Fruit fly (Drosophila melanogaster) whole organism, pupa: ENCODE results near the gene Polr2G.

Experiments used
- CG12605 ChIP-seq: fragments of 200-800 bp; sonication (Bioruptor generic); IDR thresholded peaks from 2 replicates; pipeline ENCODE4 v1.3.6; 2022; ENCODE audit warnings: missing biosample characterization, missing genetic modification characterization
- CG13204 ChIP-seq: fragments of 200-800 bp; sonication (Bioruptor generic); optimal IDR thresholded peaks from 2 replicates; lab custom pipeline; 2018; ENCODE audit warnings: missing biosample characterization, mild to moderate bottlenecking, missing genetic modification characterization, moderate library complexity
- CG14655 ChIP-seq: fragments of 200-800 bp; sonication (Bioruptor generic); optimal IDR thresholded peaks from 3 replicates; lab custom pipeline; 2017; ENCODE audit warnings: mild to moderate bottlenecking, missing biosample characterization, missing genetic modification reagents, missing genetic modification characterization
- CG15710 ChIP-seq: fragments of 200-800 bp; sonication (Bioruptor generic); optimal IDR thresholded peaks from 2 replicates; lab custom pipeline; 2018; ENCODE audit warnings: missing biosample characterization, mild to moderate bottlenecking, missing genetic modification characterization, moderate library complexity
- CG32121 ChIP-seq: fragments of 200-800 bp; sonication (Bioruptor generic); IDR thresholded peaks from 2 replicates; pipeline ENCODE4 v1.3.6; 2022; ENCODE audit warnings: missing biosample characterization, missing genetic modification characterization
- CG34367 ChIP-seq: fragments of 200-800 bp; sonication (Bioruptor generic); optimal IDR thresholded peaks from 2 replicates; lab custom pipeline; 2018; ENCODE audit warnings: missing biosample characterization, mild to moderate bottlenecking, missing genetic modification characterization
- D1 ChIP-seq: fragments of 200-800 bp; sonication (Bioruptor generic); optimal IDR thresholded peaks from 2 replicates; lab custom pipeline; 2018; ENCODE audit warnings: missing biosample characterization, mild to moderate bottlenecking, missing genetic modification characterization, moderate library complexity
- EcR ChIP-seq: fragments of 200-800 bp; sonication (Bioruptor generic); optimal IDR thresholded peaks from 3 replicates; lab custom pipeline; 2019; ENCODE audit warnings: missing biosample characterization, missing genetic modification characterization, mild to moderate bottlenecking, moderate library complexity, missing genetic modification reagents
- Ets98B ChIP-seq: fragments of 200-800 bp; sonication (Bioruptor generic); IDR thresholded peaks from 2 replicates; pipeline ENCODE4 v1.3.6; 2022; ENCODE audit warnings: missing biosample characterization, missing genetic modification characterization
- Snoo ChIP-seq: fragments of 200-800 bp; sonication (Bioruptor generic); optimal IDR thresholded peaks from 3 replicates; lab custom pipeline; 2017; ENCODE audit warnings: missing biosample characterization, mild to moderate bottlenecking, missing genetic modification characterization, inconsistent platforms

dm6 chr3R:15177230-15177629 is 45.8 kb downstream of the Polr2G start:
- TF ChIP-seq CG34367 (tag; lab: Kevin White, UChicago) (no peak), CG13204 (no peak), EcR (no peak), CG14655 (GFP tag; lab: Kevin White, UChicago) (no peak), CG12605 (GFP tag; lab: Robert Waterston, UW) (no peak), Snoo (tag; lab: Kevin White, UChicago) (no peak), Ets98B (GFP tag; lab: Robert Waterston, UW) (no peak), CG15710 (tag; lab: Kevin White, UChicago) (no peak), D1 (tag; lab: Kevin White, UChicago) (no peak), CG32121 (GFP tag; lab: Robert Waterston, UW) (0 out of 2 replicates have a peak, but pooled peaks have one; percentile 28)
